Fruit fly (Drosophila melanogaster) whole organism, prepupa: Measurements from ENCODE around the gene RIOK1.
A peak's percentile ranks its signal among the peaks of the same experiment; 100 is the strongest.

Source experiments
- Blimp-1 ChIP-seq: fragments of 200-800 bp; sonication (Bioruptor generic); optimal IDR thresholded peaks from 3 replicates; lab custom pipeline; 2017; ENCODE audit warnings: missing biosample characterization, missing genetic modification characterization, mild to moderate bottlenecking, moderate library complexity, missing genetic modification reagents
- CG10669 ChIP-seq: fragments of 200-800 bp; sonication (Bioruptor generic); optimal IDR thresholded peaks from 3 replicates; lab custom pipeline; 2018; ENCODE audit warnings: missing biosample characterization, mild to moderate bottlenecking, missing genetic modification characterization, moderate library complexity
- CG11762 ChIP-seq: fragments of 200-800 bp; sonication (Bioruptor generic); optimal IDR thresholded peaks from 3 replicates; lab custom pipeline; 2016; ENCODE audit warnings: missing biosample characterization, missing genetic modification characterization; ENCODE audit not compliant: insufficient read depth
- CG11902 ChIP-seq: fragments of 200-800 bp; sonication (Bioruptor generic); optimal IDR thresholded peaks from 3 replicates; lab custom pipeline; 2016; ENCODE audit warnings: missing biosample characterization, missing genetic modification characterization
- CG3032 ChIP-seq: fragments of 200-800 bp; optimal IDR thresholded peaks from 2 replicates; lab custom pipeline; 2019; ENCODE audit warnings: missing biosample characterization, mild to moderate bottlenecking, missing genetic modification characterization, moderate library complexity
- CG31627 ChIP-seq: fragments of 200-800 bp; sonication (Bioruptor generic); optimal IDR thresholded peaks from 3 replicates; lab custom pipeline; 2016; ENCODE audit warnings: missing biosample characterization, missing genetic modification characterization
- CG32006 ChIP-seq: fragments of 200-800 bp; sonication (Bioruptor generic); optimal IDR thresholded peaks from 3 replicates; lab custom pipeline; 2017; ENCODE audit warnings: missing biosample characterization, mild to moderate bottlenecking, missing genetic modification characterization
- CG34406 ChIP-seq: fragments of 200-800 bp; sonication (Bioruptor generic); optimal IDR thresholded peaks from 3 replicates; lab custom pipeline; 2016; ENCODE audit warnings: missing biosample characterization, missing genetic modification characterization
- CG3919 ChIP-seq: fragments of 200-800 bp; sonication (Bioruptor generic); optimal IDR thresholded peaks from 3 replicates; lab custom pipeline; 2016; ENCODE audit warnings: missing biosample characterization, missing genetic modification characterization
- CG6163 ChIP-seq: fragments of 200-800 bp; sonication (Bioruptor generic); IDR thresholded peaks from 3 replicates; pipeline ENCODE4 v1.3.6; 2022; ENCODE audit warnings: missing biosample characterization, missing genetic modification characterization
- CG6276 ChIP-seq: fragments of 200-800 bp; sonication (Bioruptor generic); optimal IDR thresholded peaks from 2 replicates; lab custom pipeline; 2017; ENCODE audit warnings: missing biosample characterization, mild to moderate bottlenecking, missing genetic modification characterization
- CG6792 ChIP-seq: fragments of 200-800 bp; sonication (Bioruptor generic); optimal IDR thresholded peaks from 3 replicates; lab custom pipeline; 2016; ENCODE audit warnings: missing biosample characterization, missing genetic modification characterization
- CG6808 ChIP-seq: fragments of 200-800 bp; sonication (Bioruptor generic); optimal IDR thresholded peaks from 3 replicates; lab custom pipeline; 2017; ENCODE audit warnings: missing biosample characterization, missing genetic modification characterization, mild to moderate bottlenecking, moderate library complexity, missing genetic modification reagents
- CG6854 ChIP-seq: fragments of 200-800 bp; sonication (Bioruptor generic); optimal IDR thresholded peaks from 2 replicates; lab custom pipeline; 2017; ENCODE audit warnings: missing biosample characterization, mild to moderate bottlenecking, missing genetic modification characterization
- CG8119 ChIP-seq: fragments of 200-800 bp; sonication (Bioruptor generic); IDR thresholded peaks from 3 replicates; pipeline ENCODE4 v1.3.6; 2022; ENCODE audit warnings: missing biosample characterization, missing genetic modification characterization
- CG8632 ChIP-seq: fragments of 200-800 bp; sonication (Bioruptor generic); optimal IDR thresholded peaks from 3 replicates; lab custom pipeline; 2016; ENCODE audit warnings: missing biosample characterization, missing genetic modification characterization
- CG9139 ChIP-seq: fragments of 200-800 bp; sonication (Bioruptor generic); optimal IDR thresholded peaks from 3 replicates; lab custom pipeline; 2017; ENCODE audit warnings: missing biosample characterization, mild to moderate bottlenecking, missing genetic modification characterization
- Eip75B ChIP-seq: fragments of 200-800 bp; sonication (Bioruptor generic); optimal IDR thresholded peaks from 3 replicates; lab custom pipeline; 2016; ENCODE audit warnings: missing biosample characterization, missing genetic modification characterization
- Eip78C ChIP-seq: fragments of 200-800 bp; sonication (Bioruptor generic); peaks from one replicate; lab custom pipeline; 2016; ENCODE audit warnings: missing biosample characterization, missing genetic modification characterization
- Eip93F ChIP-seq: fragments of 200-800 bp; sonication (Bioruptor generic); optimal IDR thresholded peaks from 2 replicates; lab custom pipeline; 2016; ENCODE audit warnings: missing biosample characterization, mild to moderate bottlenecking, missing genetic modification characterization
- Ets21C ChIP-seq: fragments of 200-800 bp; sonication (Bioruptor generic); optimal IDR thresholded peaks from 3 replicates; lab custom pipeline; 2016; ENCODE audit warnings: missing biosample characterization, missing genetic modification characterization
- Ets96B ChIP-seq: fragments of 200-800 bp; optimal IDR thresholded peaks from 2 replicates; lab custom pipeline; 2019; ENCODE audit warnings: missing biosample characterization, mild to moderate bottlenecking, missing genetic modification characterization, moderate library complexity
- Gug ChIP-seq: fragments of 200-800 bp; sonication (Bioruptor generic); IDR thresholded peaks from 2 replicates; pipeline ENCODE4 v1.3.6; 2022; ENCODE audit warnings: missing biosample characterization, missing genetic modification characterization
- Hr38 ChIP-seq: sonication (Bioruptor generic); optimal IDR thresholded peaks from 2 replicates; lab custom pipeline; 2016; ENCODE audit warnings: missing biosample characterization, missing genetic modification characterization
- Lpt ChIP-seq: fragments of 200-800 bp; sonication (Bioruptor generic); optimal IDR thresholded peaks from 3 replicates; lab custom pipeline; 2016; ENCODE audit warnings: missing biosample characterization, missing genetic modification characterization
- Met ChIP-seq: fragments of 200-800 bp; sonication (Bioruptor generic); optimal IDR thresholded peaks from 3 replicates; lab custom pipeline; 2016; ENCODE audit warnings: missing biosample characterization, missing genetic modification characterization
- Smox ChIP-seq: fragments of 200-800 bp; sonication (Bioruptor generic); optimal IDR thresholded peaks from 3 replicates; lab custom pipeline; 2016; ENCODE audit warnings: missing biosample characterization, missing genetic modification characterization
- Sox15 ChIP-seq: fragments of 200-800 bp; sonication (Bioruptor generic); optimal IDR thresholded peaks from 3 replicates; lab custom pipeline; 2016; ENCODE audit warnings: missing biosample characterization, missing genetic modification characterization
- achi ChIP-seq: fragments of 200-800 bp; sonication (Bioruptor generic); optimal IDR thresholded peaks from 3 replicates; lab custom pipeline; 2016; ENCODE audit warnings: missing biosample characterization, missing genetic modification characterization
- acj6 ChIP-seq: fragments of 200-800 bp; sonication (Bioruptor generic); optimal IDR thresholded peaks from 3 replicates; lab custom pipeline; 2016; ENCODE audit warnings: missing biosample characterization, missing genetic modification characterization
- cyc ChIP-seq: fragments of 200-800 bp; sonication (Bioruptor generic); optimal IDR thresholded peaks from 3 replicates; lab custom pipeline; 2016; ENCODE audit warnings: missing biosample characterization, missing genetic modification characterization
- dac ChIP-seq: fragments of 200-800 bp; sonication (Bioruptor generic); optimal IDR thresholded peaks from 2 replicates; lab custom pipeline; 2017; ENCODE audit warnings: missing biosample characterization, mild to moderate bottlenecking, missing genetic modification characterization
- dsx ChIP-seq: fragments of 200-800 bp; optimal IDR thresholded peaks from 3 replicates; lab custom pipeline; 2019; ENCODE audit warnings: missing biosample characterization, mild to moderate bottlenecking, missing genetic modification characterization, moderate library complexity; ENCODE audit not compliant: poor library complexity, severe bottlenecking
- eg ChIP-seq: fragments of 200-800 bp; sonication (Bioruptor generic); IDR thresholded peaks from 3 replicates; pipeline ENCODE4 v1.3.6; 2022; ENCODE audit warnings: missing biosample characterization, missing genetic modification characterization
- esn ChIP-seq: fragments of 200-800 bp; sonication (Bioruptor generic); optimal IDR thresholded peaks from 2 replicates; lab custom pipeline; 2016; ENCODE audit warnings: missing biosample characterization, mild to moderate bottlenecking, missing genetic modification characterization, moderate library complexity
- fd85E ChIP-seq: fragments of 200-800 bp; sonication (Bioruptor generic); optimal IDR thresholded peaks from 3 replicates; lab custom pipeline; 2016; ENCODE audit warnings: missing biosample characterization, missing genetic modification characterization
- fkh ChIP-seq: fragments of 200-800 bp; sonication (Bioruptor generic); optimal IDR thresholded peaks from 3 replicates; lab custom pipeline; 2017; ENCODE audit warnings: missing biosample characterization, mild to moderate bottlenecking, missing genetic modification characterization, moderate library complexity
- lz ChIP-seq: fragments of 200-800 bp; sonication (Bioruptor generic); optimal IDR thresholded peaks from 3 replicates; lab custom pipeline; 2016; ENCODE audit warnings: missing biosample characterization, missing genetic modification characterization
- net ChIP-seq: fragments of 200-800 bp; sonication (Bioruptor generic); optimal IDR thresholded peaks from 3 replicates; lab custom pipeline; 2016; ENCODE audit warnings: missing biosample characterization, missing genetic modification characterization
- pdm3 ChIP-seq: fragments of 200-800 bp; sonication (Bioruptor generic); optimal IDR thresholded peaks from 3 replicates; lab custom pipeline; 2016; ENCODE audit warnings: missing biosample characterization, missing genetic modification characterization
- salr ChIP-seq, 2 experiments: fragments of 200-800 bp; sonication (Bioruptor generic); optimal IDR thresholded peaks; 3 replicates each; lab custom pipeline; 2016 to 2018; ENCODE audit warnings: missing biosample characterization in 2 of 2, missing genetic modification characterization in 2 of 2, mild to moderate bottlenecking in 1 of 2
- spab ChIP-seq: fragments of 200-800 bp; sonication (Bioruptor generic); optimal IDR thresholded peaks from 2 replicates; lab custom pipeline; 2017; ENCODE audit warnings: missing biosample characterization, mild to moderate bottlenecking, missing genetic modification characterization, missing genetic modification reagents
- ss ChIP-seq, 2 experiments: fragments of 200-800 bp; sonication (Bioruptor generic); optimal IDR thresholded peaks; 2 replicates in 1 of 2; 3 replicates in 1 of 2; lab custom pipeline; 2017 to 2018; ENCODE audit warnings: mild to moderate bottlenecking in 2 of 2, missing biosample characterization in 2 of 2, missing genetic modification characterization in 2 of 2, moderate library complexity in 1 of 2
- svp ChIP-seq: fragments of 200-800 bp; sonication (Bioruptor generic); peaks from one replicate; lab custom pipeline; 2016; ENCODE audit warnings: missing biosample characterization, missing genetic modification characterization
- topi ChIP-seq: fragments of 200-800 bp; sonication (Bioruptor generic); optimal IDR thresholded peaks from 3 replicates; lab custom pipeline; 2016; ENCODE audit warnings: missing biosample characterization, missing genetic modification characterization
- vri ChIP-seq: fragments of 200-800 bp; sonication (Bioruptor generic); optimal IDR thresholded peaks from 3 replicates; lab custom pipeline; 2016; ENCODE audit warnings: missing biosample characterization, mild to moderate bottlenecking, missing genetic modification characterization

The RIOK1 gene

DNA sequence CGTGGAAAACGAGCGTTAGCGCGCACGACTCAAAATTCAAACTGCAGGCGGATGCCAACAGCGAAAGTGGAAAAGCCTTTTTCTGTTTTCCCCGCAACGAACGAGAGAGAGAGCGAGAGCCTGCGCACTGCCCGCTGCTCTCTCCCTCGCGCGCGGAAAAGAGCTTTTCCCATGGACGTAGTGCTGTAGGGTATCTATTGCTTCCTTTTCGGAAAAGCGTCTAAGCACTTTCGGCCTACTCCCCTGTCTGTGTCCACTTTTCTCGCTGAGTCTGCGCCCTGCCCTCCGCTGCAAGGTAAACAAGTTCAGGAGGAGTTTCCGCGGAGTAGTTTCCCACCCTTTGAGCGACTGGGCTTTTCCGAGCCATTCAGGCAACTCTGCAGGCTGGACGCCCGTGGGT lies 32.0 kb upstream of the RIOK1 start, which contains the start of gene CG32085 (continued):
- no peak for TF ChIP-seq Eip93F (GFP tag; lab: Kevin White, UChicago)
- no peak for TF ChIP-seq Met (GFP tag; lab: Kevin White, UChicago)
- no peak for TF ChIP-seq topi (GFP tag; lab: Kevin White, UChicago)
- no peak for TF ChIP-seq esn (GFP tag; lab: Kevin White, UChicago)
- no peak for TF ChIP-seq dac (GFP tag; lab: Kevin White, UChicago)
- no peak for TF ChIP-seq dsx (GFP tag; lab: Kevin White, UChicago)
- peak; percentile 10 for TF ChIP-seq acj6 (GFP tag; lab: Kevin White, UChicago)
- no peak for TF ChIP-seq Sox15
- no peak for TF ChIP-seq CG11902 (GFP tag; lab: Kevin White, UChicago)
- TF ChIP-seq fd85E (GFP tag; lab: Kevin White, UChicago), result no peak
- TF ChIP-seq Smox (GFP tag; lab: Kevin White, UChicago), result no peak
- peak; percentile 61 for TF ChIP-seq CG3919 (GFP tag; lab: Kevin White, UChicago)
- peak; percentile 32 for TF ChIP-seq pdm3
- TF ChIP-seq eg, result peak; percentile 72; the same call in 2 of the 3 replicates
- TF ChIP-seq Eip75B (GFP tag; lab: Kevin White, UChicago), result peak; percentile 18
- no peak for TF ChIP-seq Hr38
- TF ChIP-seq CG32006 (GFP tag; lab: Kevin White, UChicago), result peak; percentile 37
- TF ChIP-seq CG6163 (GFP tag; lab: Robert Waterston, UW), result peak; percentile 71; the same call in 2 of the 3 replicates
- no peak for TF ChIP-seq CG10669 (GFP tag; lab: Kevin White, UChicago)
- TF ChIP-seq Ets21C, result no peak
- peak; percentile 36 for TF ChIP-seq svp (GFP tag; lab: Kevin White, UChicago)
- no peak for TF ChIP-seq CG8632 (GFP tag; lab: Kevin White, UChicago)
- TF ChIP-seq CG6792 (GFP tag; lab: Kevin White, UChicago), result peak; percentile 6
- peak; percentile 28 for TF ChIP-seq net (GFP tag; lab: Kevin White, UChicago)
- TF ChIP-seq CG31627, result no peak
- no peak for TF ChIP-seq fkh
- TF ChIP-seq vri (GFP tag; lab: Kevin White, UChicago), result no peak
- TF ChIP-seq CG8119 (GFP tag; lab: Robert Waterston, UW), result peak; percentile 38; the same call in 1 of the 3 replicates
- no peak for TF ChIP-seq salr (GFP tag; optimal IDR thresholded peaks at IDR 0.05; lab: Kevin White, UChicago)
- TF ChIP-seq ss (GFP tag; optimal IDR thresholded peaks at IDR 0.05; lab: Kevin White, UChicago), result peak; percentile 12 to 22

DNA sequence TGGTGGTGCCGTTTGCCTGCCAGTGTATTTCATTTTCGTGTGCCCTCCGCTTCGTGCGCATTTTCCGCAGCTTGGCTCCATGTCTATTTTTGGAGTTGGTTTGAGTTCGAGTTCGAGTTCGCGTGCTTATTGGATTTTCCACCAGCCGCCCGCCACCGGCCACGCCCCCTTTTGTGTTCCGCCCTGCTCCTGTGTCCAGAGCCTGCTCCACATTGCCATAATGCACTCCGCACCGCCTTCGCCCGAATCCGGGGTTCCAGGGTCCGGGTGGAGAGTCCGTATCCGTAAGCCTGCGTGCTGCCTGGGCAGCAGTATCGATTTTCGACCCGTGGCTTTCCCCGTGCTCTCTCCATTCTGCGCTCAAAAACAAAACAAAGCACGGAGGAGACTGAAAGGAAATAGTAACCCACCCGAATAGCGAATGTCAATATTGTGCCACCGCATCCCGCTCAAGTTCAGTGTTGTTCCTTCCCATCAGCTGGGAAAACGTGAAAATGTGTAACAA lies 30.1 kb upstream of the RIOK1 start:
- TF ChIP-seq Blimp-1 (GFP tag; lab: Kevin White, UChicago) (no peak), CG34406 (no peak)
- TF ChIP-seq, all 60 proteins: peak for 0

- peak; percentile 32 for TF ChIP-seq CG11762 (GFP tag; lab: Kevin White, UChicago)
- TF ChIP-seq Ets96B (tag; lab: Kevin White, UChicago), result peak; percentile 65
- TF ChIP-seq CG31627, result no peak
- peak; percentile 65 for TF ChIP-seq achi (GFP tag; lab: Kevin White, UChicago)
- TF ChIP-seq CG10669 (GFP tag; lab: Kevin White, UChicago), result peak; percentile 57
- TF ChIP-seq CG32006 (GFP tag; lab: Kevin White, UChicago), result peak; percentile 82
- TF ChIP-seq CG6163 (GFP tag; lab: Robert Waterston, UW), result peak; percentile 89
- TF ChIP-seq salr (GFP tag; optimal IDR thresholded peaks at IDR 0.05; lab: Kevin White, UChicago), result peak in 1 of 2 experiments; percentile 25
- TF ChIP-seq vri (GFP tag; lab: Kevin White, UChicago), result no peak
- TF ChIP-seq CG9139 (GFP tag; lab: Kevin White, UChicago), result no peak
- TF ChIP-seq CG6808, result no peak
- TF ChIP-seq fkh, result no peak
- TF ChIP-seq lz (GFP tag; lab: Kevin White, UChicago), result no peak
- TF ChIP-seq Eip78C (GFP tag; lab: Kevin White, UChicago), result peak; percentile 64
- TF ChIP-seq spab (GFP tag; lab: Kevin White, UChicago), result peak; percentile 16
- TF ChIP-seq CG3032 (tag; lab: Kevin White, UChicago), result no peak
- TF ChIP-seq dac (GFP tag; lab: Kevin White, UChicago), result peak; percentile 48
- TF ChIP-seq acj6 (GFP tag; lab: Kevin White, UChicago), result peak; percentile 39
- TF ChIP-seq cyc (GFP tag; lab: Kevin White, UChicago), result peak; percentile 3
- TF ChIP-seq Gug (GFP tag; lab: Robert Waterston, UW), result peak; percentile 76; the same call in 1 of the 2 replicates
- peak; percentile 63 for TF ChIP-seq CG6276 (GFP tag; lab: Kevin White, UChicago)
- TF ChIP-seq CG6792 (GFP tag; lab: Kevin White, UChicago), result peak; percentile 44
- TF ChIP-seq CG6854 (GFP tag; lab: Kevin White, UChicago), result no peak
- TF ChIP-seq pdm3, result peak; percentile 67
- TF ChIP-seq Lpt (GFP tag; lab: Kevin White, UChicago), result no peak
- no peak for TF ChIP-seq Eip93F (GFP tag; lab: Kevin White, UChicago)
- TF ChIP-seq dsx (GFP tag; lab: Kevin White, UChicago), result no peak
- peak; percentile 86 for TF ChIP-seq CG8119 (GFP tag; lab: Robert Waterston, UW)
Observed at dm6 chr3L:11656189-11656588, 7.9 kb upstream of the RIOK1 start.
